Fruit fly (Drosophila melanogaster) whole organism, embryonic: ENCODE results near the gene CSN5.

Experiments
- Adf1 ChIP-seq: fragments of 200-800 bp; sonication (Bioruptor generic); IDR thresholded peaks from 2 replicates; pipeline ENCODE4 v1.3.6; 2022; ENCODE audit warnings: missing biosample characterization, missing genetic modification characterization
- CG10431 ChIP-seq: fragments of 200-800 bp; sonication (Bioruptor generic); optimal IDR thresholded peaks from 3 replicates; lab custom pipeline; 2018; ENCODE audit warnings: missing biosample characterization, mild to moderate bottlenecking, missing genetic modification characterization
- CG10654 ChIP-seq: fragments of 200-800 bp; sonication (Bioruptor generic); optimal IDR thresholded peaks from 2 replicates; lab custom pipeline; 2016; ENCODE audit warnings: missing biosample characterization, missing genetic modification characterization
- CG11695 ChIP-seq: fragments of 200-800 bp; sonication (Bioruptor generic); IDR thresholded peaks from 3 replicates; pipeline ENCODE4 v1.3.6; 2022; ENCODE audit warnings: missing biosample characterization, missing genetic modification characterization
- CG15601 ChIP-seq: fragments of 200-800 bp; sonication (Bioruptor generic); optimal IDR thresholded peaks from 3 replicates; lab custom pipeline; 2019; ENCODE audit warnings: missing biosample characterization, mild to moderate bottlenecking, missing genetic modification characterization, moderate library complexity
- CG15696 ChIP-seq: fragments of 200-800 bp; sonication (Bioruptor generic); optimal IDR thresholded peaks from 2 replicates; lab custom pipeline; 2019; ENCODE audit warnings: missing biosample characterization, mild to moderate bottlenecking, missing genetic modification characterization, moderate library complexity
- CG16779 ChIP-seq: fragments of 200-800 bp; sonication (Bioruptor generic); IDR thresholded peaks from 2 replicates; pipeline ENCODE4 v1.3.6; 2022; ENCODE audit warnings: missing biosample characterization, missing genetic modification characterization
- CG32532 ChIP-seq: fragments of 200-800 bp; sonication (Bioruptor generic); IDR thresholded peaks from 2 replicates; pipeline ENCODE4 v1.3.6; 2022; ENCODE audit warnings: missing biosample characterization, missing genetic modification characterization
- CG3281 ChIP-seq: fragments of 200-800 bp; sonication (Bioruptor generic); optimal IDR thresholded peaks from 3 replicates; lab custom pipeline; 2017; ENCODE audit warnings: missing biosample characterization, mild to moderate bottlenecking, missing genetic modification characterization
- CG33213 ChIP-seq: fragments of 200-800 bp; sonication (Bioruptor generic); optimal IDR thresholded peaks from 3 replicates; lab custom pipeline; 2016; ENCODE audit warnings: missing biosample characterization, missing genetic modification characterization
- CG34422 ChIP-seq: fragments of 200-800 bp; sonication (Bioruptor generic); IDR thresholded peaks from 3 replicates; pipeline ENCODE4 v1.3.6; 2022; ENCODE audit warnings: missing biosample characterization, missing genetic modification characterization
- CG42726 ChIP-seq: fragments of 200-800 bp; sonication (Bioruptor generic); IDR thresholded peaks from 2 replicates; pipeline ENCODE4 v1.3.6; 2022; ENCODE audit warnings: missing biosample characterization, missing genetic modification characterization; ENCODE audit not compliant: partially characterized antibody
- CG6175 ChIP-seq: fragments of 200-800 bp; sonication (Bioruptor generic); IDR thresholded peaks from 3 replicates; pipeline ENCODE4 v1.3.6; 2022; ENCODE audit warnings: missing biosample characterization, missing genetic modification characterization
- CG7839 ChIP-seq: fragments of 200-800 bp; sonication (Bioruptor generic); optimal IDR thresholded peaks from 3 replicates; lab custom pipeline; 2018; ENCODE audit warnings: missing biosample characterization, mild to moderate bottlenecking, missing genetic modification characterization, moderate library complexity
- CG8765 ChIP-seq: fragments of 200-800 bp; sonication (Bioruptor generic); IDR thresholded peaks from 2 replicates; pipeline ENCODE4 v1.3.6; 2022; ENCODE audit warnings: missing biosample characterization, missing genetic modification characterization
- CG9817 ChIP-seq: fragments of 200-800 bp; sonication (Bioruptor generic); optimal IDR thresholded peaks from 2 replicates; lab custom pipeline; 2018; ENCODE audit warnings: missing biosample characterization, mild to moderate bottlenecking, missing genetic modification characterization, moderate library complexity
- D ChIP-seq, 2 experiments: fragments of 200-800 bp in 1 of 2; fragments of >200 bp in 1 of 2; sonication (Bioruptor generic) in 1 of 2; optimal IDR thresholded peaks; 2 replicates in 1 of 2; 3 replicates in 1 of 2; lab custom pipeline; 2017; ENCODE audit warnings: mild to moderate bottlenecking in 1 of 2, missing biosample characterization in 1 of 2, missing genetic modification characterization in 1 of 2, missing genetic modification reagents in 1 of 2
- Dbx ChIP-seq: fragments of 200-800 bp; sonication (Bioruptor generic); IDR thresholded peaks from 3 replicates; pipeline ENCODE4 v1.3.6; 2022; ENCODE audit warnings: missing biosample characterization, missing genetic modification characterization
- Fer1 ChIP-seq: fragments of 200-800 bp; sonication (Bioruptor generic); optimal IDR thresholded peaks from 2 replicates; lab custom pipeline; 2017; ENCODE audit warnings: missing biosample characterization, mild to moderate bottlenecking, missing genetic modification characterization
- HLH54F ChIP-seq: fragments of 200-800 bp; sonication (Bioruptor generic); optimal IDR thresholded peaks from 3 replicates; lab custom pipeline; 2016; ENCODE audit warnings: missing biosample characterization, missing genetic modification characterization
- Hr3 ChIP-seq: fragments of 200-800 bp; sonication (Bioruptor generic); optimal IDR thresholded peaks from 3 replicates; lab custom pipeline; 2016; ENCODE audit warnings: missing biosample characterization, missing genetic modification characterization
- MESR4 ChIP-seq: fragments of 200-800 bp; sonication (Bioruptor generic); optimal IDR thresholded peaks from 2 replicates; lab custom pipeline; 2018; ENCODE audit warnings: missing biosample characterization, mild to moderate bottlenecking, missing genetic modification characterization, moderate library complexity
- Max ChIP-seq: fragments of 200-800 bp; sonication (Bioruptor generic); optimal IDR thresholded peaks from 2 replicates; lab custom pipeline; 2016; ENCODE audit warnings: missing biosample characterization, mild to moderate bottlenecking, missing genetic modification characterization
- Rfx ChIP-seq: fragments of 200-800 bp; sonication (Bioruptor generic); IDR thresholded peaks from 2 replicates; pipeline ENCODE4 v1.3.6; 2022; ENCODE audit warnings: missing biosample characterization, missing genetic modification characterization
- Sin3A ChIP-seq: fragments of >200 bp; optimal IDR thresholded peaks from 2 replicates; lab custom pipeline; 2018
- Spps ChIP-seq: fragments of 200-800 bp; sonication (Bioruptor generic); optimal IDR thresholded peaks from 2 replicates; lab custom pipeline; 2018; ENCODE audit warnings: missing biosample characterization, mild to moderate bottlenecking, missing genetic modification characterization
- Sry-δ ChIP-seq: fragments of 200-800 bp; sonication (Bioruptor generic); optimal IDR thresholded peaks from 2 replicates; lab custom pipeline; 2016; ENCODE audit warnings: missing biosample characterization, missing genetic modification characterization
- Stat92E ChIP-seq, 3 experiments: fragments of >200 bp in 2 of 3; fragments of 200-800 bp in 1 of 3; sonication (Bioruptor generic) in 1 of 3; optimal IDR thresholded peaks; 2 replicates each; lab custom pipeline; 2017 to 2019; ENCODE audit warnings: missing biosample characterization in 3 of 3, missing genetic modification characterization in 3 of 3, mild to moderate bottlenecking in 1 of 3, moderate library complexity in 1 of 3
- Xbp1 ChIP-seq: fragments of 200-800 bp; sonication (Bioruptor generic); optimal IDR thresholded peaks from 3 replicates; lab custom pipeline; 2016; ENCODE audit warnings: missing biosample characterization, mild to moderate bottlenecking, missing genetic modification characterization
- ato ChIP-seq: fragments of 200-800 bp; sonication (Bioruptor generic); IDR thresholded peaks from 2 replicates; pipeline ENCODE4 v1.3.6; 2022; ENCODE audit warnings: missing biosample characterization, missing genetic modification characterization; ENCODE audit not compliant: partially characterized antibody
- br ChIP-seq: fragments of >200 bp; optimal IDR thresholded peaks from 2 replicates; lab custom pipeline; 2017
- btn ChIP-seq: fragments of 200-800 bp; sonication (Bioruptor generic); optimal IDR thresholded peaks from 2 replicates; lab custom pipeline; 2016; ENCODE audit warnings: missing biosample characterization, missing genetic modification characterization
- dmrt11E ChIP-seq: fragments of 200-800 bp; sonication (Bioruptor generic); optimal IDR thresholded peaks from 3 replicates; lab custom pipeline; 2018; ENCODE audit warnings: missing biosample characterization, mild to moderate bottlenecking, missing genetic modification characterization, moderate library complexity
- fd64A ChIP-seq: fragments of 200-800 bp; sonication (Bioruptor generic); optimal IDR thresholded peaks from 3 replicates; lab custom pipeline; 2018; ENCODE audit warnings: missing biosample characterization, mild to moderate bottlenecking, missing genetic modification characterization
- fu2 ChIP-seq: fragments of 200-800 bp; sonication (Bioruptor generic); optimal IDR thresholded peaks from 2 replicates; lab custom pipeline; 2016; ENCODE audit warnings: missing biosample characterization, missing genetic modification characterization
- gce ChIP-seq: fragments of 200-800 bp; sonication (Bioruptor generic); IDR thresholded peaks from 3 replicates; pipeline ENCODE4 v1.3.6; 2022; ENCODE audit warnings: missing biosample characterization, missing genetic modification characterization
- hb ChIP-seq: fragments of 200-800 bp; sonication (Bioruptor generic); IDR thresholded peaks from 3 replicates; pipeline ENCODE4 v1.3.6; 2022; ENCODE audit warnings: missing biosample characterization, missing genetic modification characterization; ENCODE audit not compliant: partially characterized antibody
- her ChIP-seq: fragments of 200-800 bp; sonication (Bioruptor generic); optimal IDR thresholded peaks from 2 replicates; lab custom pipeline; 2016; ENCODE audit warnings: missing biosample characterization, missing genetic modification characterization
- hkb ChIP-seq, 2 experiments: fragments of 200-800 bp in 1 of 2; fragments of >200 bp in 1 of 2; sonication (Bioruptor generic) in 1 of 2; IDR thresholded peaks in 1 of 2; optimal IDR thresholded peaks in 1 of 2; 2 replicates each; pipeline versions ENCODE4 v1.3.6 to Lab custom; 2017 to 2022; ENCODE audit warnings: missing biosample characterization in 1 of 2, missing genetic modification characterization in 1 of 2
- lilli ChIP-seq: fragments of 200-800 bp; sonication (Bioruptor generic); optimal IDR thresholded peaks from 3 replicates; lab custom pipeline; 2016; ENCODE audit warnings: missing biosample characterization, missing genetic modification characterization
- nerfin-1 ChIP-seq: fragments of 200-800 bp; sonication (Bioruptor generic); optimal IDR thresholded peaks from 3 replicates; lab custom pipeline; 2019; ENCODE audit warnings: missing biosample characterization, mild to moderate bottlenecking, missing genetic modification characterization, moderate library complexity
- pb ChIP-seq: fragments of 200-800 bp; sonication (Bioruptor generic); optimal IDR thresholded peaks from 3 replicates; lab custom pipeline; 2016; ENCODE audit warnings: missing biosample characterization, missing genetic modification characterization
- peb ChIP-seq: fragments of 200-800 bp; sonication (Bioruptor generic); IDR thresholded peaks from 2 replicates; pipeline ENCODE4 v1.3.6; 2022; ENCODE audit warnings: missing biosample characterization, missing genetic modification characterization
- phol ChIP-seq: fragments of 200-800 bp; sonication (Bioruptor generic); optimal IDR thresholded peaks from 3 replicates; lab custom pipeline; 2018; ENCODE audit warnings: missing biosample characterization, mild to moderate bottlenecking, missing genetic modification characterization, moderate library complexity
- shn ChIP-seq: fragments of 200-800 bp; sonication (Bioruptor generic); optimal IDR thresholded peaks from 3 replicates; lab custom pipeline; 2016; ENCODE audit warnings: missing biosample characterization, missing genetic modification characterization
- sna ChIP-seq: fragments of 200-800 bp; sonication (Bioruptor generic); IDR thresholded peaks from 2 replicates; pipeline ENCODE4 v1.3.6; 2022; ENCODE audit warnings: missing biosample characterization, missing genetic modification characterization; ENCODE audit not compliant: partially characterized antibody
- sob ChIP-seq: fragments of 200-800 bp; sonication (Bioruptor generic); IDR thresholded peaks from 2 replicates; pipeline ENCODE4 v1.3.6; 2022; ENCODE audit warnings: missing biosample characterization, missing genetic modification characterization
- tll ChIP-seq, 2 experiments: fragments of 200-800 bp in 1 of 2; fragments of >200 bp in 1 of 2; sonication (Bioruptor generic) in 1 of 2; optimal IDR thresholded peaks; 2 replicates each; lab custom pipeline; 2017 to 2019; ENCODE audit warnings: missing biosample characterization in 2 of 2, missing genetic modification characterization in 2 of 2, mild to moderate bottlenecking in 1 of 2, moderate library complexity in 1 of 2
- trh ChIP-seq: fragments of 200-800 bp; sonication (Bioruptor generic); optimal IDR thresholded peaks from 2 replicates; lab custom pipeline; 2016; ENCODE audit warnings: missing biosample characterization, missing genetic modification characterization

Gene CSN5

dm6 chr3R:16441367-16441923, 28.5 kb upstream of the CSN5 start, which contains the start of gene ema (continued):
- TF ChIP-seq tll (GFP tag; optimal IDR thresholded peaks at IDR 0.05; lab: Kevin White, UChicago) (no peak), Max (GFP tag; lab: Kevin White, UChicago) (peak; percentile 25), lilli (GFP tag; lab: Kevin White, UChicago) (peak; percentile 61), CG42726 (no peak; the same call in 1 of the 2 replicates), pb (GFP tag; lab: Kevin White, UChicago) (no peak), CG10431 (GFP tag; lab: Kevin White, UChicago) (peak; percentile 51), Fer1 (GFP tag; lab: Kevin White, UChicago) (peak; percentile 47), CG9817 (no peak), Spps (tag; lab: Kevin White, UChicago) (no peak), CG8765 (GFP tag; lab: Robert Waterston, UW) (no peak), HLH54F (GFP tag; lab: Kevin White, UChicago) (no peak), Stat92E (GFP tag; optimal IDR thresholded peaks at IDR 0.05; lab: Kevin White, UChicago) (peak in 1 of 3 experiments; percentile 10), shn (GFP tag; lab: Kevin White, UChicago) (peak; percentile 32), btn (GFP tag; lab: Kevin White, UChicago) (no peak), Rfx (peak; percentile 49; the same call in 1 of the 2 replicates), br (lab: Kevin White, UChicago) (no peak), dmrt11E (no peak), CG11695 (GFP tag; lab: Robert Waterston, UW) (no peak), phol (tag; lab: Kevin White, UChicago) (peak; percentile 46), nerfin-1 (tag; lab: Kevin White, UChicago) (peak; percentile 4), Sry-δ (GFP tag; lab: Kevin White, UChicago) (peak; percentile 58), CG32532 (peak; percentile 54; the same call in 1 of the 2 replicates), fd64A (GFP tag; lab: Kevin White, UChicago) (no peak), CG34422 (GFP tag; lab: Robert Waterston, UW) (peak; percentile 70; the same call in 1 of the 3 replicates), sob (GFP tag; lab: Robert Waterston, UW) (no peak), hb (no peak), Adf1 (GFP tag; lab: Robert Waterston, UW) (peak; percentile 20; the same call in 1 of the 2 replicates), CG15696 (tag; lab: Kevin White, UChicago) (no peak), her (GFP tag; lab: Kevin White, UChicago) (no peak), peb (GFP tag; lab: Robert Waterston, UW) (no peak), Xbp1 (GFP tag; lab: Kevin White, UChicago) (peak; percentile 36), gce (no peak), CG3281 (GFP tag; lab: Kevin White, UChicago) (peak; percentile 28), ato (GFP tag; lab: Robert Waterston, UW) (no peak), Hr3 (GFP tag; lab: Kevin White, UChicago) (no peak), Sin3A (lab: Kevin White, UChicago) (peak; percentile 7), MESR4 (peak; percentile 90), hkb (optimal IDR thresholded peaks at IDR 0.05; lab: Kevin White, UChicago) (no peak), hkb (GFP tag; IDR thresholded peaks at IDR 0.05; lab: Robert Waterston, UW) (no peak), trh (GFP tag; lab: Kevin White, UChicago) (no peak), sna (GFP tag; lab: Robert Waterston, UW) (0 out of 2 replicates have a peak, but pooled peaks have one; percentile 21), Dbx (GFP tag; lab: Robert Waterston, UW) (0 out of 3 replicates have a peak, but pooled peaks have one; percentile 38), CG33213 (no peak), fu2 (GFP tag; lab: Kevin White, UChicago) (no peak), CG16779 (GFP tag; lab: Robert Waterston, UW) (no peak), CG10654 (GFP tag; lab: Kevin White, UChicago) (no peak), D (optimal IDR thresholded peaks at IDR 0.05; lab: Kevin White, UChicago) (no peak), D (GFP tag; optimal IDR thresholded peaks at IDR 0.05; lab: Kevin White, UChicago) (no peak), CG6175 (no peak), CG7839 (no peak), CG15601 (tag; lab: Kevin White, UChicago) (peak; percentile 4)
